Worm (Caenorhabditis elegans) whole organism, L3 larva: ENCODE data around the gene skp-1.

Source experiments
- aly-2 ChIP-seq: fragments of 150-350 bp; optimal IDR thresholded peaks from 2 replicates; lab custom pipeline; 2014; ENCODE audit warnings: missing biosample characterization, missing genetic modification characterization
- ceh-9 ChIP-seq: sonication (generic microtip); optimal IDR thresholded peaks from 2 replicates; lab custom pipeline; 2018; ENCODE audit warnings: missing biosample characterization, missing genetic modification characterization
- daf-12 ChIP-seq: fragments of 150-350 bp; optimal IDR thresholded peaks from 2 replicates; lab custom pipeline; 2014; ENCODE audit warnings: missing biosample characterization, missing genetic modification reagents, missing genetic modification characterization
- egl-5 ChIP-seq: fragments of 150-350 bp; optimal IDR thresholded peaks from 2 replicates; lab custom pipeline; 2017; ENCODE audit warnings: missing biosample characterization, missing genetic modification reagents, missing genetic modification characterization, inconsistent platforms
- elt-2 ChIP-seq: sonication (generic microtip); optimal IDR thresholded peaks from 2 replicates; lab custom pipeline; 2016; ENCODE audit warnings: missing genetic modification reagents, mild to moderate bottlenecking, missing genetic modification characterization, missing compliant biosample characterization
- elt-3 ChIP-seq, 3 experiments: fragments of 150-350 bp in 1 of 3; sonication (generic microtip) in 2 of 3; optimal IDR thresholded peaks; 2 replicates in 2 of 3; 4 replicates in 1 of 3; lab custom pipeline; 2014 to 2017; ENCODE audit warnings: missing biosample characterization in 3 of 3, missing genetic modification characterization in 3 of 3
- fkh-10 ChIP-seq: sonication (generic microtip); optimal IDR thresholded peaks from 2 replicates; lab custom pipeline; 2017; ENCODE audit warnings: missing biosample characterization, missing genetic modification reagents, missing genetic modification characterization
- fkh-2 ChIP-seq: fragments of 150-350 bp; optimal IDR thresholded peaks from 2 replicates; lab custom pipeline; 2014; ENCODE audit warnings: missing biosample characterization, missing genetic modification reagents, missing genetic modification characterization
- fos-1 ChIP-seq: fragments of 150-350 bp; optimal IDR thresholded peaks from 2 replicates; lab custom pipeline; 2014; ENCODE audit warnings: missing biosample characterization, missing genetic modification characterization
- hmg-11 ChIP-seq: sonication (generic microtip); optimal IDR thresholded peaks from 2 replicates; lab custom pipeline; 2016; ENCODE audit warnings: missing genetic modification characterization, missing compliant biosample characterization
- jun-1 ChIP-seq: fragments of 150-350 bp; optimal IDR thresholded peaks from 2 replicates; lab custom pipeline; 2014; ENCODE audit warnings: missing biosample characterization, missing genetic modification reagents, missing genetic modification characterization
- mdl-1 ChIP-seq: fragments of 150-350 bp; optimal IDR thresholded peaks from 2 replicates; lab custom pipeline; 2014; ENCODE audit warnings: missing biosample characterization, missing genetic modification characterization
- mml-1 ChIP-seq: fragments of 150-350 bp; sonication (generic microtip); optimal IDR thresholded peaks from 3 replicates; lab custom pipeline; 2014; ENCODE audit warnings: missing biosample characterization, missing genetic modification characterization
- nfya-1 ChIP-seq: sonication (generic microtip); optimal IDR thresholded peaks from 2 replicates; lab custom pipeline; 2017; ENCODE audit warnings: missing genetic modification characterization, mild to moderate bottlenecking, missing compliant biosample characterization, antibody characterized with exemption, moderate library complexity; ENCODE audit not compliant: insufficient read depth
- nhr-11 ChIP-seq: fragments of 150-350 bp; optimal IDR thresholded peaks from 2 replicates; lab custom pipeline; 2014; ENCODE audit warnings: missing biosample characterization, missing genetic modification characterization
- nhr-12 ChIP-seq: fragments of 150-350 bp; optimal IDR thresholded peaks from 2 replicates; lab custom pipeline; 2014; ENCODE audit warnings: missing biosample characterization, missing genetic modification characterization
- nhr-23 ChIP-seq: fragments of 150-350 bp; optimal IDR thresholded peaks from 2 replicates; lab custom pipeline; 2014; ENCODE audit warnings: missing biosample characterization, missing genetic modification reagents, missing genetic modification characterization
- nhr-237 ChIP-seq: fragments of 150-350 bp; optimal IDR thresholded peaks from 2 replicates; lab custom pipeline; 2014; ENCODE audit warnings: missing biosample characterization, missing genetic modification characterization
- nhr-25 ChIP-seq: sonication (generic microtip); optimal IDR thresholded peaks from 2 replicates; lab custom pipeline; 2017; ENCODE audit warnings: missing biosample characterization, missing genetic modification characterization
- nhr-67 ChIP-seq: fragments of 150-350 bp; optimal IDR thresholded peaks from 2 replicates; lab custom pipeline; 2014; ENCODE audit warnings: missing biosample characterization, missing genetic modification characterization
- nhr-76 ChIP-seq: fragments of 150-350 bp; sonication (generic microtip); optimal IDR thresholded peaks from 5 replicates; lab custom pipeline; 2014; ENCODE audit warnings: missing biosample characterization, missing genetic modification characterization
- pha-4 ChIP-seq: fragments of 150-350 bp; optimal IDR thresholded peaks from 2 replicates; lab custom pipeline; 2014; ENCODE audit warnings: missing biosample characterization, missing genetic modification reagents, missing genetic modification characterization
- pqm-1 ChIP-seq: fragments of 150-350 bp; optimal IDR thresholded peaks from 2 replicates; lab custom pipeline; 2017; ENCODE audit warnings: missing biosample characterization, missing genetic modification characterization, inconsistent platforms
- sea-2 ChIP-seq: fragments of 150-350 bp; sonication (generic microtip); optimal IDR thresholded peaks from 4 replicates; lab custom pipeline; 2014; ENCODE audit warnings: missing biosample characterization, missing genetic modification reagents, missing genetic modification characterization
- skn-1 ChIP-seq: fragments of 150-350 bp; optimal IDR thresholded peaks from 2 replicates; lab custom pipeline; 2014; ENCODE audit warnings: missing biosample characterization, missing genetic modification characterization
- tbx-2 ChIP-seq: sonication (generic microtip); optimal IDR thresholded peaks from 2 replicates; lab custom pipeline; 2016; ENCODE audit warnings: mild to moderate bottlenecking, missing genetic modification characterization, missing compliant biosample characterization
- unc-39 ChIP-seq: sonication (generic microtip); optimal IDR thresholded peaks from 4 replicates; lab custom pipeline; 2017; ENCODE audit warnings: missing biosample characterization, missing genetic modification characterization
- unc-62 ChIP-seq: fragments of 150-350 bp; sonication (generic microtip); optimal IDR thresholded peaks from 4 replicates; lab custom pipeline; 2014; ENCODE audit warnings: missing biosample characterization, missing genetic modification reagents, missing genetic modification characterization
- zag-1 ChIP-seq: fragments of 150-350 bp; optimal IDR thresholded peaks from 2 replicates; lab custom pipeline; 2014; ENCODE audit warnings: missing biosample characterization, missing genetic modification characterization
- ztf-11 ChIP-seq: fragments of 150-350 bp; optimal IDR thresholded peaks from 2 replicates; lab custom pipeline; 2014; ENCODE audit warnings: missing biosample characterization, missing genetic modification characterization

Gene skp-1

ce11 chrV:11645244-11645643 is at the start of gene skp-1:
skp-1 (plus strand) TSS chrV:11645481.
- TF ChIP-seq nhr-237 (tag; lab: Kevin White, UChicago) = no peak
- TF ChIP-seq nhr-67 (tag; lab: Kevin White, UChicago) = no peak
- TF ChIP-seq hmg-11 = no peak
- TF ChIP-seq daf-12 (tag; lab: Kevin White, UChicago) = no peak
- TF ChIP-seq nhr-12 (tag; lab: Kevin White, UChicago) = no peak
- no peak for TF ChIP-seq fos-1 (tag; lab: Kevin White, UChicago)
- TF ChIP-seq nfya-1 (tag; lab: Kevin White, UChicago) = no peak
- TF ChIP-seq ztf-11 = no peak
- no peak for TF ChIP-seq nhr-23
- TF ChIP-seq tbx-2 = no peak
- no peak for TF ChIP-seq elt-3 (tag; optimal IDR thresholded peaks at IDR 0.05; lab: Kevin White, UChicago)
- TF ChIP-seq nhr-11 (tag; lab: Kevin White, UChicago) = no peak
- TF ChIP-seq unc-62 (GFP tag; lab: Kevin White, UChicago) = no peak
- no peak for TF ChIP-seq mdl-1
- TF ChIP-seq mml-1 = no peak
- TF ChIP-seq elt-2 = no peak
- TF ChIP-seq nhr-76 (tag; lab: Kevin White, UChicago) = no peak
- TF ChIP-seq fkh-2 (tag; lab: Kevin White, UChicago) = no peak
- TF ChIP-seq sea-2 (GFP tag; lab: Kevin White, UChicago) = no peak

- TF ChIP-seq mml-1 (no peak), nhr-237 (tag; lab: Kevin White, UChicago) (no peak), skn-1 (tag; lab: Kevin White, UChicago) (no peak), ceh-9 (no peak), egl-5 (tag; lab: Kevin White, UChicago) (no peak), pha-4 (no peak), nfya-1 (tag; lab: Kevin White, UChicago) (no peak), jun-1 (no peak), nhr-12 (tag; lab: Kevin White, UChicago) (no peak), zag-1 (no peak), nhr-67 (tag; lab: Kevin White, UChicago) (no peak), aly-2 (tag; lab: Kevin White, UChicago) (no peak), ztf-11 (no peak), nhr-25 (tag; lab: Kevin White, UChicago) (no peak), unc-62 (GFP tag; lab: Kevin White, UChicago) (no peak)
Observed at ce11 chrV:11598807-11599206, 46.5 kb upstream of the skp-1 start, which contains the start of gene srx-84. srx-84 (plus strand) TSS chrV:11599107.

- TF ChIP-seq tbx-2 = no peak
- TF ChIP-seq unc-39 (tag; lab: Kevin White, UChicago) = no peak
- TF ChIP-seq nhr-25 (tag; lab: Kevin White, UChicago) = no peak
- TF ChIP-seq unc-62 (GFP tag; lab: Kevin White, UChicago) = no peak
Observed at ce11 chrV:11600800-11601199, 44.5 kb upstream of the skp-1 start, which contains the start of gene F35B12.9. F35B12.9 (plus strand) TSS chrV:11601171.

ce11 chrV:11604484-11604883 is 40.8 kb upstream of the skp-1 start, which contains the start of gene dhs-20:
dhs-20 (minus strand) TSS chrV:11604563.
- TF ChIP-seq pha-4 (peak; percentile 47), elt-2 (peak; percentile 76), pqm-1 (tag; lab: Kevin White, UChicago) (peak; percentile 77), nhr-12 (tag; lab: Kevin White, UChicago) (no peak)

- no peak for TF ChIP-seq fkh-10
- TF ChIP-seq pha-4 = peak; percentile 91
Observed at ce11 chrV:11605227-11605626, 40.1 kb upstream of the skp-1 start.

- TF ChIP-seq nhr-76 (tag; lab: Kevin White, UChicago) (no peak), pha-4 (peak; percentile 74)
Observed at ce11 chrV:11606424-11606823, 38.9 kb upstream of the skp-1 start, which contains the start of gene idpp-16. idpp-16 (minus strand) TSS chrV:11606524.

ce11 chrV:11610049-11610448 is 35.2 kb upstream of the skp-1 start, which contains the start of gene piit-1:
piit-1 (minus strand) TSS chrV:11610149.
- TF ChIP-seq nhr-67 (tag; lab: Kevin White, UChicago) (no peak), pha-4 (peak; percentile 32), nhr-237 (tag; lab: Kevin White, UChicago) (no peak)
